Worm (Caenorhabditis elegans) whole organism, L3 larva: ENCODE measurements around the gene paqr-3.

Experiments
- R02D3.7 ChIP-seq: fragments of 150-350 bp; optimal IDR thresholded peaks from 2 replicates; lab custom pipeline; 2014; ENCODE audit warnings: missing biosample characterization, missing genetic modification characterization
- ceh-28 ChIP-seq: fragments of 150-350 bp; optimal IDR thresholded peaks from 2 replicates; lab custom pipeline; 2014; ENCODE audit warnings: missing biosample characterization, missing genetic modification reagents, missing genetic modification characterization
- egl-27 ChIP-seq: sonication (generic microtip); optimal IDR thresholded peaks from 4 replicates; lab custom pipeline; 2017; ENCODE audit warnings: missing biosample characterization, missing genetic modification reagents, missing genetic modification characterization
- lin-15B ChIP-seq: fragments of 150-350 bp; optimal IDR thresholded peaks from 2 replicates; lab custom pipeline; 2014; ENCODE audit warnings: missing biosample characterization, missing genetic modification characterization
- lin-39 ChIP-seq: fragments of 150-350 bp; optimal IDR thresholded peaks from 2 replicates; lab custom pipeline; 2018; ENCODE audit warnings: missing biosample characterization, missing genetic modification reagents, missing genetic modification characterization
- mdl-1 ChIP-seq: fragments of 150-350 bp; optimal IDR thresholded peaks from 2 replicates; lab custom pipeline; 2014; ENCODE audit warnings: missing biosample characterization, missing genetic modification characterization
- nfya-1 ChIP-seq: sonication (generic microtip); optimal IDR thresholded peaks from 2 replicates; lab custom pipeline; 2017; ENCODE audit warnings: missing genetic modification characterization, mild to moderate bottlenecking, missing compliant biosample characterization, antibody characterized with exemption, moderate library complexity; ENCODE audit not compliant: insufficient read depth
- nhr-28 ChIP-seq: fragments of 150-350 bp; optimal IDR thresholded peaks from 2 replicates; lab custom pipeline; 2014; ENCODE audit warnings: missing biosample characterization, missing genetic modification characterization
- nhr-43 ChIP-seq: sonication (generic microtip); optimal IDR thresholded peaks from 2 replicates; lab custom pipeline; 2016; ENCODE audit warnings: mild to moderate bottlenecking, missing genetic modification characterization, missing compliant biosample characterization; ENCODE audit not compliant: poor library complexity, severe bottlenecking
- nhr-77 ChIP-seq: fragments of 150-350 bp; optimal IDR thresholded peaks from 2 replicates; lab custom pipeline; 2014; ENCODE audit warnings: missing biosample characterization, missing genetic modification characterization
- pha-4 ChIP-seq: fragments of 150-350 bp; optimal IDR thresholded peaks from 2 replicates; lab custom pipeline; 2014; ENCODE audit warnings: missing biosample characterization, missing genetic modification reagents, missing genetic modification characterization
- tbx-2 ChIP-seq: sonication (generic microtip); optimal IDR thresholded peaks from 2 replicates; lab custom pipeline; 2016; ENCODE audit warnings: mild to moderate bottlenecking, missing genetic modification characterization, missing compliant biosample characterization
- unc-62 ChIP-seq: fragments of 150-350 bp; sonication (generic microtip); optimal IDR thresholded peaks from 4 replicates; lab custom pipeline; 2014; ENCODE audit warnings: missing biosample characterization, missing genetic modification reagents, missing genetic modification characterization
- zag-1 ChIP-seq: fragments of 150-350 bp; optimal IDR thresholded peaks from 2 replicates; lab custom pipeline; 2014; ENCODE audit warnings: missing biosample characterization, missing genetic modification characterization

DNA sequence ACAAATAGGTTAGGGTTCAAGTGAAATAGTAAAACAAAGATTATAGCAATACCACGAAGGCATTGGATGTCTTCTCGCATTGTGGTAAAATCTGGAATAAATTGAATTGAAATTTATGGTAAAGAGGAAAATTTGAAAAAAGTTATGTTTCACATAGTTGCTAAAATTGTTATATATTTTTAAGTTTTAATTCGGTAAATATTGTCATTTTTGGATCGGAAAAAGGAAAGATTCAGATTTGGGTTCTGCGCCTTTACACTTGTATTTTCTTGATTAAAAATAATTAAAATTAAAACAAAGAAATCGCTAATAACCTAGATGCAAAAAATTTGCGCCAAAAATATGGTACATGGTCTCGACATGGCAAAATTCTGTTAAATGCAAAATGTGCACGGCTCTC lies 32.8 kb downstream of the paqr-3 start, which contains the start of gene oac-56:
- TF ChIP-seq R02D3.7 (tag; lab: Kevin White, UChicago) (no peak), lin-15B (tag; lab: Kevin White, UChicago) (no peak), pha-4 (no peak), nfya-1 (tag; lab: Kevin White, UChicago) (no peak), tbx-2 (tag; lab: Kevin White, UChicago) (no peak), nhr-43 (tag; lab: Kevin White, UChicago) (no peak), mdl-1 (tag; lab: Kevin White, UChicago) (no peak), lin-39 (tag; lab: Kevin White, UChicago) (no peak), nhr-28 (tag; lab: Kevin White, UChicago) (no peak), zag-1 (no peak), ceh-28 (no peak), unc-62 (no peak), nhr-77 (tag; lab: Kevin White, UChicago) (no peak), egl-27 (no peak)
